Fruit fly (Drosophila melanogaster) whole organism, prepupa: ENCODE measurements around the gene Ser.

ENCODE experiments used
- Blimp-1 ChIP-seq: fragments of 200-800 bp; sonication (Bioruptor generic); optimal IDR thresholded peaks from 3 replicates; lab custom pipeline; 2017; ENCODE audit warnings: missing biosample characterization, missing genetic modification characterization, mild to moderate bottlenecking, moderate library complexity, missing genetic modification reagents
- CG10631 ChIP-seq: fragments of 200-800 bp; sonication (Bioruptor generic); optimal IDR thresholded peaks from 2 replicates; lab custom pipeline; 2016; ENCODE audit warnings: missing biosample characterization, missing genetic modification characterization
- CG10669 ChIP-seq: fragments of 200-800 bp; sonication (Bioruptor generic); optimal IDR thresholded peaks from 3 replicates; lab custom pipeline; 2018; ENCODE audit warnings: missing biosample characterization, mild to moderate bottlenecking, missing genetic modification characterization, moderate library complexity
- CG11762 ChIP-seq: fragments of 200-800 bp; sonication (Bioruptor generic); optimal IDR thresholded peaks from 3 replicates; lab custom pipeline; 2016; ENCODE audit warnings: missing biosample characterization, missing genetic modification characterization; ENCODE audit not compliant: insufficient read depth
- CG11902 ChIP-seq: fragments of 200-800 bp; sonication (Bioruptor generic); optimal IDR thresholded peaks from 3 replicates; lab custom pipeline; 2016; ENCODE audit warnings: missing biosample characterization, missing genetic modification characterization
- CG15336 ChIP-seq: fragments of 200-800 bp; sonication (Bioruptor generic); IDR thresholded peaks from 2 replicates; pipeline ENCODE4 v1.3.6; 2022; ENCODE audit warnings: missing biosample characterization, missing genetic modification characterization
- CG1621 ChIP-seq: fragments of 200-800 bp; sonication (Bioruptor generic); optimal IDR thresholded peaks from 3 replicates; lab custom pipeline; 2018; ENCODE audit warnings: missing biosample characterization, mild to moderate bottlenecking, missing genetic modification characterization
- CG16779 ChIP-seq: fragments of 200-800 bp; sonication (Bioruptor generic); optimal IDR thresholded peaks from 3 replicates; lab custom pipeline; 2017; ENCODE audit warnings: missing biosample characterization, mild to moderate bottlenecking, missing genetic modification characterization
- CG31627 ChIP-seq: fragments of 200-800 bp; sonication (Bioruptor generic); optimal IDR thresholded peaks from 3 replicates; lab custom pipeline; 2016; ENCODE audit warnings: missing biosample characterization, missing genetic modification characterization
- CG32006 ChIP-seq: fragments of 200-800 bp; sonication (Bioruptor generic); optimal IDR thresholded peaks from 3 replicates; lab custom pipeline; 2017; ENCODE audit warnings: missing biosample characterization, mild to moderate bottlenecking, missing genetic modification characterization
- CG6276 ChIP-seq: fragments of 200-800 bp; sonication (Bioruptor generic); optimal IDR thresholded peaks from 2 replicates; lab custom pipeline; 2017; ENCODE audit warnings: missing biosample characterization, mild to moderate bottlenecking, missing genetic modification characterization
- CG6792 ChIP-seq: fragments of 200-800 bp; sonication (Bioruptor generic); optimal IDR thresholded peaks from 3 replicates; lab custom pipeline; 2016; ENCODE audit warnings: missing biosample characterization, missing genetic modification characterization
- CG6808 ChIP-seq: fragments of 200-800 bp; sonication (Bioruptor generic); optimal IDR thresholded peaks from 3 replicates; lab custom pipeline; 2017; ENCODE audit warnings: missing biosample characterization, missing genetic modification characterization, mild to moderate bottlenecking, moderate library complexity, missing genetic modification reagents
- CG6854 ChIP-seq: fragments of 200-800 bp; sonication (Bioruptor generic); optimal IDR thresholded peaks from 2 replicates; lab custom pipeline; 2017; ENCODE audit warnings: missing biosample characterization, mild to moderate bottlenecking, missing genetic modification characterization
- CG7368 ChIP-seq: fragments of 200-800 bp; sonication (Bioruptor generic); optimal IDR thresholded peaks from 3 replicates; lab custom pipeline; 2016; ENCODE audit warnings: missing biosample characterization, missing genetic modification characterization
- CG8319 ChIP-seq: fragments of 200-800 bp; sonication (Bioruptor generic); optimal IDR thresholded peaks from 3 replicates; lab custom pipeline; 2016; ENCODE audit warnings: missing biosample characterization, missing genetic modification characterization
- CG8632 ChIP-seq: fragments of 200-800 bp; sonication (Bioruptor generic); optimal IDR thresholded peaks from 3 replicates; lab custom pipeline; 2016; ENCODE audit warnings: missing biosample characterization, missing genetic modification characterization
- Eip78C ChIP-seq: fragments of 200-800 bp; sonication (Bioruptor generic); peaks from one replicate; lab custom pipeline; 2016; ENCODE audit warnings: missing biosample characterization, missing genetic modification characterization
- Eip93F ChIP-seq: fragments of 200-800 bp; sonication (Bioruptor generic); optimal IDR thresholded peaks from 2 replicates; lab custom pipeline; 2016; ENCODE audit warnings: missing biosample characterization, mild to moderate bottlenecking, missing genetic modification characterization
- Gug ChIP-seq: fragments of 200-800 bp; sonication (Bioruptor generic); IDR thresholded peaks from 2 replicates; pipeline ENCODE4 v1.3.6; 2022; ENCODE audit warnings: missing biosample characterization, missing genetic modification characterization
- Hr38 ChIP-seq: sonication (Bioruptor generic); optimal IDR thresholded peaks from 2 replicates; lab custom pipeline; 2016; ENCODE audit warnings: missing biosample characterization, missing genetic modification characterization
- Hr39 ChIP-seq: fragments of 200-800 bp; sonication (Bioruptor generic); optimal IDR thresholded peaks from 2 replicates; lab custom pipeline; 2016; ENCODE audit warnings: missing biosample characterization, missing genetic modification characterization
- Hr4 ChIP-seq: fragments of 200-800 bp; sonication (Bioruptor generic); optimal IDR thresholded peaks from 3 replicates; lab custom pipeline; 2016; ENCODE audit warnings: missing biosample characterization, missing genetic modification characterization
- Met ChIP-seq: fragments of 200-800 bp; sonication (Bioruptor generic); optimal IDR thresholded peaks from 3 replicates; lab custom pipeline; 2016; ENCODE audit warnings: missing biosample characterization, missing genetic modification characterization
- OdsH ChIP-seq: fragments of 200-800 bp; sonication (Bioruptor generic); optimal IDR thresholded peaks from 3 replicates; lab custom pipeline; 2016; ENCODE audit warnings: missing biosample characterization, missing genetic modification characterization
- Smox ChIP-seq: fragments of 200-800 bp; sonication (Bioruptor generic); optimal IDR thresholded peaks from 3 replicates; lab custom pipeline; 2016; ENCODE audit warnings: missing biosample characterization, missing genetic modification characterization
- Sox102F ChIP-seq: fragments of 200-800 bp; sonication (Bioruptor generic); optimal IDR thresholded peaks from 2 replicates; lab custom pipeline; 2016; ENCODE audit warnings: missing biosample characterization, mild to moderate bottlenecking, missing genetic modification characterization
- Sox14 ChIP-seq: fragments of 200-800 bp; sonication (Bioruptor generic); optimal IDR thresholded peaks from 3 replicates; lab custom pipeline; 2016; ENCODE audit warnings: missing biosample characterization, missing genetic modification characterization
- achi ChIP-seq: fragments of 200-800 bp; sonication (Bioruptor generic); optimal IDR thresholded peaks from 3 replicates; lab custom pipeline; 2016; ENCODE audit warnings: missing biosample characterization, missing genetic modification characterization
- acj6 ChIP-seq: fragments of 200-800 bp; sonication (Bioruptor generic); optimal IDR thresholded peaks from 3 replicates; lab custom pipeline; 2016; ENCODE audit warnings: missing biosample characterization, missing genetic modification characterization
- cyc ChIP-seq: fragments of 200-800 bp; sonication (Bioruptor generic); optimal IDR thresholded peaks from 3 replicates; lab custom pipeline; 2016; ENCODE audit warnings: missing biosample characterization, missing genetic modification characterization
- eg ChIP-seq: fragments of 200-800 bp; sonication (Bioruptor generic); IDR thresholded peaks from 3 replicates; pipeline ENCODE4 v1.3.6; 2022; ENCODE audit warnings: missing biosample characterization, missing genetic modification characterization
- esn ChIP-seq: fragments of 200-800 bp; sonication (Bioruptor generic); optimal IDR thresholded peaks from 2 replicates; lab custom pipeline; 2016; ENCODE audit warnings: missing biosample characterization, mild to moderate bottlenecking, missing genetic modification characterization, moderate library complexity
- net ChIP-seq: fragments of 200-800 bp; sonication (Bioruptor generic); optimal IDR thresholded peaks from 3 replicates; lab custom pipeline; 2016; ENCODE audit warnings: missing biosample characterization, missing genetic modification characterization
- pdm3 ChIP-seq: fragments of 200-800 bp; sonication (Bioruptor generic); optimal IDR thresholded peaks from 3 replicates; lab custom pipeline; 2016; ENCODE audit warnings: missing biosample characterization, missing genetic modification characterization
- spab ChIP-seq: fragments of 200-800 bp; sonication (Bioruptor generic); optimal IDR thresholded peaks from 2 replicates; lab custom pipeline; 2017; ENCODE audit warnings: missing biosample characterization, mild to moderate bottlenecking, missing genetic modification characterization, missing genetic modification reagents
- ss ChIP-seq, 2 experiments: fragments of 200-800 bp; sonication (Bioruptor generic); optimal IDR thresholded peaks; 2 replicates in 1 of 2; 3 replicates in 1 of 2; lab custom pipeline; 2017 to 2018; ENCODE audit warnings: mild to moderate bottlenecking in 2 of 2, missing biosample characterization in 2 of 2, missing genetic modification characterization in 2 of 2, moderate library complexity in 1 of 2
- svp ChIP-seq: fragments of 200-800 bp; sonication (Bioruptor generic); peaks from one replicate; lab custom pipeline; 2016; ENCODE audit warnings: missing biosample characterization, missing genetic modification characterization
- topi ChIP-seq: fragments of 200-800 bp; sonication (Bioruptor generic); optimal IDR thresholded peaks from 3 replicates; lab custom pipeline; 2016; ENCODE audit warnings: missing biosample characterization, missing genetic modification characterization

Ser gene

DNA sequence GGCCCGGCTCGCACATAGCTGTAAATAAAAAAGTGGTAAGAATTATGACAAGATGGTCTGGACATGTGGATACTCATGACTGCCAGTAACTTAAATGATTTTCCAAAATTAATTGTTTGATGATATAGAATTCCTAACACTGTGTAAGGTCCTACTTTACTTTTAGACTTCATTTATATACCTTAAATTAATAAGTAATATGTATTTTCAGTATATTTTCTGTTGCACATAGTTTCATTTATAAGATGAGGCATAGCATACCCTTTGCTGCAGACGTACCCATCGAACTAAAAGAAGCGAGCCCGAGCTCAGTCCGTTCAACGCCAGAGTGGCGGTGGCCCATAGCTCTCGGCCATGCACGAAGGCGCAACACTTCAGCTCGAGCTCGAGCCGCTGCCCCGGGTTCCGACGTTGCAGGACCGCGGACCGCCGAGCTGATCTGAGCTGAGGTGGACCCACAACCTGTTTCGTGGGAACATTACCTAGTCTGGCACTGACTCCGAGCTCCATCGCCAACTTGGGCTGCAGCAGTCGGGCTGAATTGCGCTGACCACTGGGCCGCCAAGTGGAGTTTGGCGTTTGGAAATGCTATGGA, 23.5 kb upstream of the Ser start (continued):
- TF ChIP-seq CG15336 (GFP tag; lab: Robert Waterston, UW), result peak; percentile 76
- TF ChIP-seq Eip93F (GFP tag; lab: Kevin White, UChicago), result peak; percentile 64
- TF ChIP-seq net (GFP tag; lab: Kevin White, UChicago), result peak; percentile 60
- peak; percentile 76 for TF ChIP-seq CG10631 (GFP tag; lab: Kevin White, UChicago)
- no peak for TF ChIP-seq CG1621 (tag; lab: Kevin White, UChicago)
- peak; percentile 55 for TF ChIP-seq CG10669
- peak; percentile 63 for TF ChIP-seq Sox14 (GFP tag; lab: Kevin White, UChicago)
- TF ChIP-seq spab (GFP tag; lab: Kevin White, UChicago), result peak; percentile 66
- TF ChIP-seq CG11902 (GFP tag; lab: Kevin White, UChicago), result peak; percentile 56
- peak; percentile 37; the same call in 1 of the 2 replicates for TF ChIP-seq Gug
- TF ChIP-seq CG8319, result no peak
- TF ChIP-seq Hr4 (GFP tag; lab: Kevin White, UChicago), result peak; percentile 59
- TF ChIP-seq eg (GFP tag; lab: Robert Waterston, UW), result 0 out of 3 replicates have a peak, but pooled peaks have one; percentile 22
- peak; percentile 66 to 74 for TF ChIP-seq ss (GFP tag; optimal IDR thresholded peaks at IDR 0.05; lab: Kevin White, UChicago)
- peak; percentile 43 for TF ChIP-seq Blimp-1
- peak; percentile 74 for TF ChIP-seq achi (GFP tag; lab: Kevin White, UChicago)
- peak; percentile 73 for TF ChIP-seq CG6792
- TF ChIP-seq OdsH (GFP tag; lab: Kevin White, UChicago), result peak; percentile 72
- TF ChIP-seq acj6 (GFP tag; lab: Kevin White, UChicago), result peak; percentile 74
- peak; percentile 40 for TF ChIP-seq CG6854 (GFP tag; lab: Kevin White, UChicago)
- peak; percentile 47 for TF ChIP-seq CG31627 (GFP tag; lab: Kevin White, UChicago)
- peak; percentile 77 for TF ChIP-seq CG32006 (GFP tag; lab: Kevin White, UChicago)
- TF ChIP-seq topi (GFP tag; lab: Kevin White, UChicago), result peak; percentile 71
- TF ChIP-seq CG7368 (GFP tag; lab: Kevin White, UChicago), result peak; percentile 47
- TF ChIP-seq esn (GFP tag; lab: Kevin White, UChicago), result peak; percentile 81
- TF ChIP-seq Smox (GFP tag; lab: Kevin White, UChicago), result peak; percentile 73
- peak; percentile 70 for TF ChIP-seq CG6808
- no peak for TF ChIP-seq Hr38
- TF ChIP-seq CG8632 (GFP tag; lab: Kevin White, UChicago), result peak; percentile 65
- TF ChIP-seq CG16779 (tag; lab: Kevin White, UChicago), result peak; percentile 37
- TF ChIP-seq CG11762 (GFP tag; lab: Kevin White, UChicago), result peak; percentile 63
- TF ChIP-seq Hr39, result peak; percentile 45
- TF ChIP-seq, all 60 proteins: peak for 54

DNA sequence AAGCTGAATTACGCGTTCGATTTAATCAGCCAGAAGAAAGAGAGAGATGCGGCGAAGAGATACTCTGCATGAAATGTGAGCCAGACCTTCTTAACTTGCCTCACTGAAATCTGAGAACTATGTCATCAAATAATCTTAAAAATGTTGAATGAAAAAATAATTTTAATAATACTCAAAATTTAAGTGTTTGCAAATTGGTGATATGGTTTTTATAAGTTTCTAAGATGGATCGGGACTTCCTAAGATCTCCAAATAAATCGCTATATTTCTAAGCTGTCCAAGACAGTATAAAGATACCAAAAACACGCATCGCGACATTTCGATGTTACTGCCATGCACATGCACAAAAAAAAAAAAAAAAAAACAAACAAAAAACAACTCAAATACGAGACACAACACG, 20.9 kb upstream of the Ser start:
- TF ChIP-seq Met (GFP tag; lab: Kevin White, UChicago), result peak; percentile 33
- no peak for TF ChIP-seq CG6276
- TF ChIP-seq Eip78C, result peak; percentile 54
- TF ChIP-seq topi (GFP tag; lab: Kevin White, UChicago), result peak; percentile 18
- peak; percentile 13 for TF ChIP-seq cyc (GFP tag; lab: Kevin White, UChicago)
- peak; percentile 67 for TF ChIP-seq svp (GFP tag; lab: Kevin White, UChicago)
- TF ChIP-seq Sox14 (GFP tag; lab: Kevin White, UChicago), result peak; percentile 4
- TF ChIP-seq esn (GFP tag; lab: Kevin White, UChicago), result peak; percentile 25
- peak; percentile 9 for TF ChIP-seq Sox102F (GFP tag; lab: Kevin White, UChicago)
- TF ChIP-seq pdm3 (GFP tag; lab: Kevin White, UChicago), result no peak
- TF ChIP-seq, all 60 proteins: peak for 8
